Fruit fly (Drosophila melanogaster): ENCODE results near the gene CG2310.

DNA sequence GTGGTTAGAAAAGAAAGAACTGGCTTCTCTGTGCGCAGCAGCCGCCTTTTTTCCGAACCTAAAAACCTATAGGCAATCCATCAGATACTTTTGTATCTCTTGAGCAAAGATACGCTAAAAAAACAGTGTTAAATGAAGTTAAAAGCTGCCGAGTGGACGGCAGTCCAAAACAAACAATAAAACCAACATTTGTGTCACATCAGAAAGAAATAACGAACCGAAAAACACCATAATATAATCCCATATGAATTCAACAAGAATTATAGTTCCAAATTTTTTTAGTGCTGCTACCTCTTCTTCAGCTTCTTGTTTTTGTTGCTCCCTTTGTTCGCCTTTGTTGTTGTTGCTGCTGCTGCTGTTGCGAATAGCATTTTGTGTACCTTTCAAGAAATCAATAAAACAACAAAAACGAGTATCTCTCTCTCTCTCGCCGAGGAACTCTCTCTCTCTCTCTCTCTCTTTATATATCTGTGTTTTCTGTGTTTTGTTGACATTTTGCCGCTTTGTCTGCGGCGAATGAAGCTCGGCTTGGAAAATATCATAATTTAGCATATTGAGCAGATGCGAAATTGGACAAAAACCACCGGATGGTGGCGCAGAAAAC, 35.4 kb downstream of the CG2310 start:
- TF ChIP-seq ttk (optimal IDR thresholded peaks at IDR 0.05) = no peak
- TF ChIP-seq Myc (optimal IDR thresholded peaks at IDR 0.05) = no peak
- no peak for TF ChIP-seq psq (optimal IDR thresholded peaks at IDR 0.05)
- TF ChIP-seq h (optimal IDR thresholded peaks at IDR 0.05) = no peak
- TF ChIP-seq insv (optimal IDR thresholded peaks at IDR 0.05) = no peak
- TF ChIP-seq Sin3A (optimal IDR thresholded peaks at IDR 0.05) = no peak

All from Kc167 (cell line).